Worm (Caenorhabditis elegans) whole organism, midembryonic: Measurements from ENCODE around the gene srbc-12.

Experiments
- klf-2 ChIP-seq: fragments of 200-800 bp; sonication (Bioruptor generic); conservative IDR thresholded peaks from 2 replicates; pipeline ENCODE4 v1.3.6; 2022; ENCODE audit warnings: missing genetic modification reagents, missing genetic modification characterization, missing compliant biosample characterization
- med-1 ChIP-seq: sonication (generic microtip); optimal IDR thresholded peaks from 2 replicates; lab custom pipeline; 2017; ENCODE audit warnings: missing genetic modification characterization, mild to moderate bottlenecking, missing compliant biosample characterization, antibody characterized with exemption, missing genetic modification reagents; ENCODE audit not compliant: insufficient read depth

ce11 chrV:889216-889615 is 39.6 kb downstream of the srbc-12 start, which contains the start of gene T02B11.6:
- TF ChIP-seq klf-2: no peak
- TF ChIP-seq med-1: no peak
